Fruit fly (Drosophila melanogaster) whole organism, embryonic: ENCODE data around the gene Yip1d1.

Source experiments
- B-H1 ChIP-seq: fragments of 200-800 bp; sonication (Bioruptor generic); IDR thresholded peaks from 3 replicates; pipeline ENCODE4 v1.3.6; 2022; ENCODE audit warnings: missing biosample characterization, missing genetic modification characterization
- Blimp-1 ChIP-seq: fragments of 200-800 bp; sonication (Bioruptor generic); optimal IDR thresholded peaks from 3 replicates; lab custom pipeline; 2018; ENCODE audit warnings: missing biosample characterization, missing genetic modification characterization, mild to moderate bottlenecking, moderate library complexity, missing genetic modification reagents
- CG10366 ChIP-seq: fragments of 200-800 bp; sonication (Bioruptor generic); IDR thresholded peaks from 2 replicates; pipeline ENCODE4 v1.3.6; 2022; ENCODE audit warnings: missing biosample characterization, missing genetic modification characterization
- CG10979 ChIP-seq: fragments of 200-800 bp; sonication (Bioruptor generic); optimal IDR thresholded peaks from 2 replicates; lab custom pipeline; 2018; ENCODE audit warnings: missing biosample characterization, mild to moderate bottlenecking, missing genetic modification characterization, moderate library complexity
- CG11093 ChIP-seq: fragments of 200-800 bp; sonication (Bioruptor generic); IDR thresholded peaks from 3 replicates; pipeline ENCODE4 v1.3.6; 2022; ENCODE audit warnings: missing biosample characterization, missing genetic modification characterization
- CG11504 ChIP-seq: fragments of 200-800 bp; sonication (Bioruptor generic); optimal IDR thresholded peaks from 3 replicates; lab custom pipeline; 2019; ENCODE audit warnings: missing biosample characterization, mild to moderate bottlenecking, missing genetic modification characterization, moderate library complexity
- CG12391 ChIP-seq: fragments of 200-800 bp; sonication (Bioruptor generic); optimal IDR thresholded peaks from 3 replicates; lab custom pipeline; 2018; ENCODE audit warnings: missing biosample characterization, mild to moderate bottlenecking, missing genetic modification characterization, moderate library complexity
- CG14441 ChIP-seq: fragments of 200-800 bp; sonication (Bioruptor generic); IDR thresholded peaks from 2 replicates; pipeline ENCODE4 v1.3.6; 2022; ENCODE audit warnings: missing biosample characterization, missing genetic modification characterization
- CG14710 ChIP-seq: fragments of 200-800 bp; sonication (Bioruptor generic); optimal IDR thresholded peaks from 3 replicates; lab custom pipeline; 2019; ENCODE audit warnings: missing biosample characterization, mild to moderate bottlenecking, missing genetic modification characterization, moderate library complexity
- CG17359 ChIP-seq: fragments of 200-800 bp; sonication (Bioruptor generic); optimal IDR thresholded peaks from 3 replicates; lab custom pipeline; 2018; ENCODE audit warnings: missing biosample characterization, mild to moderate bottlenecking, missing genetic modification characterization, moderate library complexity
- CG2712 ChIP-seq: fragments of 200-800 bp; optimal IDR thresholded peaks from 3 replicates; lab custom pipeline; 2019; ENCODE audit warnings: missing biosample characterization, mild to moderate bottlenecking, missing genetic modification characterization, moderate library complexity
- CG3163 ChIP-seq: fragments of 200-800 bp; sonication (Bioruptor generic); optimal IDR thresholded peaks from 3 replicates; lab custom pipeline; 2016; ENCODE audit warnings: missing biosample characterization, missing genetic modification characterization
- CG32532 ChIP-seq: fragments of 200-800 bp; sonication (Bioruptor generic); IDR thresholded peaks from 2 replicates; pipeline ENCODE4 v1.3.6; 2022; ENCODE audit warnings: missing biosample characterization, missing genetic modification characterization
- CG32772 ChIP-seq: fragments of 200-800 bp; sonication (Bioruptor generic); IDR thresholded peaks from 2 replicates; pipeline ENCODE4 v1.3.6; 2022; ENCODE audit warnings: missing biosample characterization, missing genetic modification characterization
- CG3281 ChIP-seq: fragments of 200-800 bp; sonication (Bioruptor generic); optimal IDR thresholded peaks from 3 replicates; lab custom pipeline; 2017; ENCODE audit warnings: missing biosample characterization, mild to moderate bottlenecking, missing genetic modification characterization
- CG34422 ChIP-seq: fragments of 200-800 bp; sonication (Bioruptor generic); IDR thresholded peaks from 3 replicates; pipeline ENCODE4 v1.3.6; 2022; ENCODE audit warnings: missing biosample characterization, missing genetic modification characterization
- CG8281 ChIP-seq: fragments of 200-800 bp; sonication (Bioruptor generic); optimal IDR thresholded peaks from 2 replicates; lab custom pipeline; 2018; ENCODE audit warnings: missing biosample characterization, mild to moderate bottlenecking, missing genetic modification characterization, moderate library complexity
- CG9932 ChIP-seq: fragments of 200-800 bp; sonication (Bioruptor generic); IDR thresholded peaks from 2 replicates; pipeline ENCODE4 v1.3.6; 2022; ENCODE audit warnings: missing biosample characterization, missing genetic modification characterization
- CkIIα-i1 ChIP-seq: fragments of 200-800 bp; sonication (Bioruptor generic); IDR thresholded peaks from 2 replicates; pipeline ENCODE4 v1.3.6; 2022; ENCODE audit warnings: missing biosample characterization, missing genetic modification characterization
- Dip3 ChIP-seq: fragments of 200-800 bp; sonication (Bioruptor generic); optimal IDR thresholded peaks from 3 replicates; lab custom pipeline; 2016; ENCODE audit warnings: missing biosample characterization, missing genetic modification characterization
- Kr ChIP-seq: fragments of 200-800 bp; sonication (Bioruptor generic); optimal IDR thresholded peaks from 2 replicates; lab custom pipeline; 2017; ENCODE audit warnings: missing biosample characterization, mild to moderate bottlenecking, missing genetic modification characterization
- Med ChIP-seq: fragments of 200-800 bp; sonication (Bioruptor generic); peaks from one replicate; lab custom pipeline; 2016; ENCODE audit warnings: missing biosample characterization, missing genetic modification characterization, mild to moderate bottlenecking, inconsistent platforms, moderate library complexity
- Sox102F ChIP-seq: fragments of 200-800 bp; sonication (Bioruptor generic); optimal IDR thresholded peaks from 2 replicates; lab custom pipeline; 2018; ENCODE audit warnings: missing biosample characterization, mild to moderate bottlenecking, missing genetic modification characterization, moderate library complexity
- ac ChIP-seq: fragments of 200-800 bp; sonication (Bioruptor generic); optimal IDR thresholded peaks from 3 replicates; lab custom pipeline; 2017; ENCODE audit warnings: missing biosample characterization, mild to moderate bottlenecking, missing genetic modification characterization
- bigmax ChIP-seq: fragments of 200-800 bp; sonication (Bioruptor generic); optimal IDR thresholded peaks from 2 replicates; lab custom pipeline; 2018; ENCODE audit warnings: missing biosample characterization, mild to moderate bottlenecking, missing genetic modification characterization
- bsh ChIP-seq, 2 experiments: fragments of 200-800 bp; sonication (Bioruptor generic); optimal IDR thresholded peaks; 2 replicates each; lab custom pipeline; 2017 to 2018; ENCODE audit warnings: mild to moderate bottlenecking in 2 of 2, missing biosample characterization in 2 of 2, missing genetic modification characterization in 2 of 2, moderate library complexity in 1 of 2
- dmrt99B ChIP-seq: fragments of 200-800 bp; sonication (Bioruptor generic); optimal IDR thresholded peaks from 2 replicates; lab custom pipeline; 2018; ENCODE audit warnings: missing biosample characterization, mild to moderate bottlenecking, missing genetic modification characterization, moderate library complexity
- dysf ChIP-seq: fragments of 200-800 bp; sonication (Bioruptor generic); IDR thresholded peaks from 3 replicates; pipeline ENCODE4 v1.3.6; 2022; ENCODE audit warnings: missing biosample characterization, missing genetic modification characterization
- exex ChIP-seq: fragments of 200-800 bp; sonication (Bioruptor generic); optimal IDR thresholded peaks from 4 replicates; lab custom pipeline; 2018; ENCODE audit warnings: missing biosample characterization, mild to moderate bottlenecking, missing genetic modification characterization, moderate library complexity
- grau ChIP-seq: fragments of 200-800 bp; optimal IDR thresholded peaks from 3 replicates; lab custom pipeline; 2019; ENCODE audit warnings: missing biosample characterization, mild to moderate bottlenecking, missing genetic modification characterization, moderate library complexity
- gt ChIP-seq: fragments of 200-800 bp; sonication (Bioruptor generic); IDR thresholded peaks from 2 replicates; pipeline ENCODE4 v1.3.6; 2022; ENCODE audit warnings: missing biosample characterization, missing genetic modification characterization
- hb ChIP-seq: fragments of 200-800 bp; sonication (Bioruptor generic); IDR thresholded peaks from 3 replicates; pipeline ENCODE4 v1.3.6; 2022; ENCODE audit warnings: missing biosample characterization, missing genetic modification characterization; ENCODE audit not compliant: partially characterized antibody
- maf-S ChIP-seq: fragments of 200-800 bp; sonication (Bioruptor generic); optimal IDR thresholded peaks from 2 replicates; lab custom pipeline; 2016; ENCODE audit warnings: missing biosample characterization, missing genetic modification characterization
- prd ChIP-seq, 3 experiments: fragments of >200 bp in 2 of 3; fragments of 200-800 bp in 1 of 3; sonication (Bioruptor generic) in 1 of 3; optimal IDR thresholded peaks in 2 of 3; IDR thresholded peaks in 1 of 3; 2 replicates in 2 of 3; 3 replicates in 1 of 3; pipeline versions ENCODE4 v1.3.6 to Lab custom; 2017 to 2022; ENCODE audit warnings: missing biosample characterization in 1 of 3, missing genetic modification characterization in 1 of 3
- slbo ChIP-seq: fragments of 200-800 bp; sonication (Bioruptor generic); IDR thresholded peaks from 2 replicates; pipeline ENCODE4 v1.3.6; 2022; ENCODE audit warnings: missing biosample characterization, missing genetic modification characterization
- tap ChIP-seq: fragments of 200-800 bp; optimal IDR thresholded peaks from 3 replicates; lab custom pipeline; 2019; ENCODE audit warnings: missing biosample characterization, mild to moderate bottlenecking, missing genetic modification characterization, moderate library complexity
- tup ChIP-seq: fragments of 200-800 bp; sonication (Bioruptor generic); optimal IDR thresholded peaks from 2 replicates; lab custom pipeline; 2016; ENCODE audit warnings: missing biosample characterization, mild to moderate bottlenecking, missing genetic modification characterization, moderate library complexity
- unpg ChIP-seq: fragments of 200-800 bp; sonication (Bioruptor generic); optimal IDR thresholded peaks from 3 replicates; lab custom pipeline; 2018; ENCODE audit warnings: missing biosample characterization, mild to moderate bottlenecking, missing genetic modification characterization, moderate library complexity
- zen ChIP-seq: fragments of 200-800 bp; sonication (Bioruptor generic); optimal IDR thresholded peaks from 3 replicates; lab custom pipeline; 2018; ENCODE audit warnings: missing biosample characterization, mild to moderate bottlenecking, missing genetic modification characterization, moderate library complexity

Gene Yip1d1

DNA sequence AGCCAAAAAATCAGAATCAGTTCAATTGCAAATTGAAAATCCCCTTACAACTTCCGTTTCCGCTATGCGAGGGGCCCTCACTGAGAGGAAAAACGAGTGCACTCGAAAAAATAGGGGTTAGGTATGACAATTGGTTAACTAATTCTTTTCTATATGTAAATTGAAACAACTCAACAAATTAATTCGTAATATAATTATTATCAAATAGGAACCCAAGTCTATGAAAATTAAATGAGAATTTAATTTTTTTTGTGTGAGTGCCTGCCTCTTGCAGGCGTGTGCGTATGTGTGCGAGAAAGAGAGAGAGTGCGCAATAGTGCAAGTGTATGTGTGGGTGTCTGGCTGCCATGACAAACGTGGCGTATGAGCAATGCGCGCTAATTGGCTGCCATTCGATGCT is 18.3 kb downstream of the Yip1d1 start (continued):
- peak in 1 of 2 experiments; percentile 23 for TF ChIP-seq bsh (GFP tag; optimal IDR thresholded peaks at IDR 0.05; lab: Kevin White, UChicago)
- peak; percentile 42 for TF ChIP-seq Blimp-1
- TF ChIP-seq CG11504 (tag; lab: Kevin White, UChicago), result peak; percentile 52
- TF ChIP-seq prd (optimal IDR thresholded peaks at IDR 0.05; lab: Kevin White, UChicago), result no peak
- peak; percentile 57 for TF ChIP-seq prd (GFP tag; IDR thresholded peaks at IDR 0.05; lab: Robert Waterston, UW)
- TF ChIP-seq tup (GFP tag; lab: Kevin White, UChicago), result no peak
- peak; percentile 19 for TF ChIP-seq unpg (GFP tag; lab: Kevin White, UChicago)
- TF ChIP-seq CG32772, result 0 out of 2 replicates have a peak, but pooled peaks have one; percentile 35
- no peak for TF ChIP-seq maf-S (GFP tag; lab: Kevin White, UChicago)
- TF ChIP-seq CkIIα-i1 (GFP tag; lab: Robert Waterston, UW), result no peak
- peak; percentile 12 for TF ChIP-seq CG17359
- no peak for TF ChIP-seq CG3163
- 0 out of 2 replicates have a peak, but pooled peaks have one; percentile 6 for TF ChIP-seq gt
- 0 out of 3 replicates have a peak, but pooled peaks have one; percentile 5 for TF ChIP-seq dysf (GFP tag; lab: Robert Waterston, UW)
- TF ChIP-seq exex (tag; lab: Kevin White, UChicago), result no peak
- TF ChIP-seq CG2712, result peak; percentile 25
- TF ChIP-seq B-H1 (GFP tag; lab: Robert Waterston, UW), result no peak
- peak; percentile 25 for TF ChIP-seq CG10979 (tag; lab: Kevin White, UChicago)
- TF ChIP-seq Kr (GFP tag; lab: Kevin White, UChicago), result no peak
- peak; percentile 33; the same call in 1 of the 3 replicates for TF ChIP-seq CG11093 (GFP tag; lab: Robert Waterston, UW)
- TF ChIP-seq hb (GFP tag; lab: Robert Waterston, UW), result 0 out of 3 replicates have a peak, but pooled peaks have one; percentile 20
- TF ChIP-seq slbo (GFP tag; lab: Robert Waterston, UW), result 0 out of 2 replicates have a peak, but pooled peaks have one; percentile 17
- no peak for TF ChIP-seq ac (GFP tag; lab: Kevin White, UChicago)
- no peak; the same call in 1 of the 2 replicates for TF ChIP-seq CG10366 (GFP tag; lab: Robert Waterston, UW)
- peak; percentile 6 for TF ChIP-seq CG14710 (tag; lab: Kevin White, UChicago)
- TF ChIP-seq tap (tag; lab: Kevin White, UChicago), result no peak
- TF ChIP-seq dmrt99B, result peak; percentile 52
- peak; percentile 29; the same call in 1 of the 3 replicates for TF ChIP-seq CG34422 (GFP tag; lab: Robert Waterston, UW)
- TF ChIP-seq zen (tag; lab: Kevin White, UChicago), result peak; percentile 21
- peak; percentile 20 for TF ChIP-seq CG12391 (tag; lab: Kevin White, UChicago)
- 0 out of 2 replicates have a peak, but pooled peaks have one; percentile 46 for TF ChIP-seq CG32532 (GFP tag; lab: Robert Waterston, UW)
- no peak for TF ChIP-seq CG3281 (GFP tag; lab: Kevin White, UChicago)
- peak; percentile 54 for TF ChIP-seq Sox102F
- 0 out of 2 replicates have a peak, but pooled peaks have one; percentile 26 for TF ChIP-seq CG14441

DNA sequence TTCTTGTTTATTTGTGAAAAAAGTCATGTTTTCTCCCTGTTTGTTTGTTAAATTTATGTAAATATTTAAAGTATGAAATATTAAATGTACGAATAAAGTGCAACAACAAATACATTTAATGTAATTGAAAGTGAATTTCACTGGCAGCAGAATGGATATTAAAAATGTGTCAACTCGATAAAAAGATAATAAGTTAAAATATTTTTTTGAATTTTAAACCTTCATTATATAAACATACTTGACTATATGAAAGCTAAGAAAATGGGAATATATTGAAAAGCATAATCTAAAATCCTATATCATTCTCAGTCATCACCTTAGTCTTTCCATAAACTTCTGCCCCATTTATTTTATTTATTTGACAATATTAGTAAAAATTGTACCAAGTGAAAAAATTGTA is 21.9 kb downstream of the Yip1d1 start, which contains the start of gene Vha68-3:
Gene Vha68-3 (plus strand): TSS at position 301 of the 400 bp plus-strand sequence.
- TF ChIP-seq CG8281, result no peak

DNA sequence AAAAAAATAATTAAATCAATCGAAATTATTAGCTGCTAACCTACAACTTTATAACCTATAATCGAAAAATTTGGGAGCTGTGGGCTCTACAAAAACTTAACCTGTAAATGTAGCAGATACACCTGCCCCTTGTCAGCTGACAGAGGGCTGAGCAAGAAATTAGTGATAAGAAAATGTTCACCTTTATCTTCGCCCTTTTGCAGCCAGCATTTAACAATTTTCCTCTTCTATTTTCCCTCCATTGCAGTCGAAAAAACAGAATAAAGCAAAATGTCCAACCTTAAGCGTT is 25.1 kb downstream of the Yip1d1 start:
- TF ChIP-seq Med (GFP tag; lab: Kevin White, UChicago) (peak; percentile 33), CG10979 (tag; lab: Kevin White, UChicago) (no peak), Dip3 (GFP tag; lab: Kevin White, UChicago) (no peak), bigmax (peak; percentile 90), grau (tag; lab: Kevin White, UChicago) (no peak), CG9932 (GFP tag; lab: Robert Waterston, UW) (no peak)
- TF ChIP-seq, all 482 proteins: peak for 2
